Fruit fly (Drosophila melanogaster) whole organism, embryonic: ENCODE data around the gene HtrA2.

ENCODE experiments used
- Adf1 ChIP-seq: fragments of 200-800 bp; sonication (Bioruptor generic); IDR thresholded peaks from 2 replicates; pipeline ENCODE4 v1.3.6; 2022; ENCODE audit warnings: missing biosample characterization, missing genetic modification characterization
- Bgb ChIP-seq: fragments of 200-800 bp; sonication (Bioruptor generic); IDR thresholded peaks from 2 replicates; pipeline ENCODE4 v1.3.6; 2022; ENCODE audit warnings: missing biosample characterization, missing genetic modification characterization; ENCODE audit not compliant: partially characterized antibody
- CG12071 ChIP-seq: fragments of 200-800 bp; sonication (Bioruptor generic); optimal IDR thresholded peaks from 3 replicates; lab custom pipeline; 2018; ENCODE audit warnings: missing biosample characterization, mild to moderate bottlenecking, missing genetic modification characterization
- CG12744 ChIP-seq: fragments of 200-800 bp; sonication (Bioruptor generic); optimal IDR thresholded peaks from 2 replicates; lab custom pipeline; 2016; ENCODE audit warnings: missing biosample characterization, missing genetic modification characterization
- CG13624 ChIP-seq: fragments of 200-800 bp; sonication (Bioruptor generic); optimal IDR thresholded peaks from 2 replicates; lab custom pipeline; 2016; ENCODE audit warnings: missing biosample characterization, missing genetic modification characterization
- CG14441 ChIP-seq: fragments of 200-800 bp; sonication (Bioruptor generic); IDR thresholded peaks from 2 replicates; pipeline ENCODE4 v1.3.6; 2022; ENCODE audit warnings: missing biosample characterization, missing genetic modification characterization
- CG15073 ChIP-seq: fragments of 200-800 bp; sonication (Bioruptor generic); optimal IDR thresholded peaks from 2 replicates; lab custom pipeline; 2016; ENCODE audit warnings: missing biosample characterization, missing genetic modification characterization
- CG15514 ChIP-seq: fragments of 200-800 bp; sonication (Bioruptor generic); optimal IDR thresholded peaks from 3 replicates; lab custom pipeline; 2017; ENCODE audit warnings: missing biosample characterization, missing genetic modification characterization, mild to moderate bottlenecking, moderate library complexity, missing genetic modification reagents
- CG17829 ChIP-seq: fragments of 200-800 bp; optimal IDR thresholded peaks from 2 replicates; lab custom pipeline; 2019; ENCODE audit warnings: missing biosample characterization, mild to moderate bottlenecking, missing genetic modification characterization, moderate library complexity
- CG2199 ChIP-seq: fragments of 200-800 bp; sonication (Bioruptor generic); IDR thresholded peaks from 3 replicates; pipeline ENCODE4 v1.3.6; 2022; ENCODE audit warnings: missing biosample characterization, missing genetic modification characterization
- CG34224 ChIP-seq: fragments of 200-800 bp; sonication (Bioruptor generic); IDR thresholded peaks from 3 replicates; pipeline ENCODE4 v1.3.6; 2022; ENCODE audit warnings: missing biosample characterization, missing genetic modification characterization; ENCODE audit not compliant: partially characterized antibody
- CG34422 ChIP-seq: fragments of 200-800 bp; sonication (Bioruptor generic); IDR thresholded peaks from 3 replicates; pipeline ENCODE4 v1.3.6; 2022; ENCODE audit warnings: missing biosample characterization, missing genetic modification characterization
- CG42726 ChIP-seq: fragments of 200-800 bp; sonication (Bioruptor generic); IDR thresholded peaks from 2 replicates; pipeline ENCODE4 v1.3.6; 2022; ENCODE audit warnings: missing biosample characterization, missing genetic modification characterization; ENCODE audit not compliant: partially characterized antibody
- CG6683 ChIP-seq: fragments of 200-800 bp; sonication (Bioruptor generic); optimal IDR thresholded peaks from 2 replicates; lab custom pipeline; 2017; ENCODE audit warnings: missing biosample characterization, mild to moderate bottlenecking, missing genetic modification characterization, missing genetic modification reagents
- CG9817 ChIP-seq: fragments of 200-800 bp; sonication (Bioruptor generic); optimal IDR thresholded peaks from 2 replicates; lab custom pipeline; 2018; ENCODE audit warnings: missing biosample characterization, mild to moderate bottlenecking, missing genetic modification characterization, moderate library complexity
- D ChIP-seq, 2 experiments: fragments of 200-800 bp in 1 of 2; fragments of >200 bp in 1 of 2; sonication (Bioruptor generic) in 1 of 2; optimal IDR thresholded peaks; 2 replicates in 1 of 2; 3 replicates in 1 of 2; lab custom pipeline; 2017; ENCODE audit warnings: mild to moderate bottlenecking in 1 of 2, missing biosample characterization in 1 of 2, missing genetic modification characterization in 1 of 2, missing genetic modification reagents in 1 of 2
- Dbx ChIP-seq: fragments of 200-800 bp; sonication (Bioruptor generic); IDR thresholded peaks from 3 replicates; pipeline ENCODE4 v1.3.6; 2022; ENCODE audit warnings: missing biosample characterization, missing genetic modification characterization
- Drgx ChIP-seq: fragments of 200-800 bp; sonication (Bioruptor generic); IDR thresholded peaks from 2 replicates; pipeline ENCODE4 v1.3.6; 2022; ENCODE audit warnings: missing biosample characterization, missing genetic modification characterization
- E2f1 ChIP-seq: fragments of 200-800 bp; sonication (Bioruptor generic); IDR thresholded peaks from 2 replicates; pipeline ENCODE4 v1.3.6; 2022; ENCODE audit warnings: missing biosample characterization, missing genetic modification characterization
- Gug ChIP-seq: fragments of 200-800 bp; sonication (Bioruptor generic); IDR thresholded peaks from 4 replicates; pipeline ENCODE4 v1.3.6; 2022; ENCODE audit warnings: missing biosample characterization, missing genetic modification characterization
- HLHmδ ChIP-seq: fragments of 200-800 bp; sonication (Bioruptor generic); optimal IDR thresholded peaks from 2 replicates; lab custom pipeline; 2018; ENCODE audit warnings: missing biosample characterization, mild to moderate bottlenecking, missing genetic modification characterization, moderate library complexity
- Hey ChIP-seq: fragments of 200-800 bp; sonication (Bioruptor generic); optimal IDR thresholded peaks from 3 replicates; lab custom pipeline; 2018; ENCODE audit warnings: missing biosample characterization, mild to moderate bottlenecking, missing genetic modification characterization
- Jarid2 ChIP-seq: fragments of 200-800 bp; sonication (Bioruptor generic); optimal IDR thresholded peaks from 3 replicates; lab custom pipeline; 2017; ENCODE audit warnings: mild to moderate bottlenecking, missing biosample characterization, missing genetic modification reagents, missing genetic modification characterization
- NK7.1 ChIP-seq: fragments of 200-800 bp; sonication (Bioruptor generic); optimal IDR thresholded peaks from 3 replicates; lab custom pipeline; 2016; ENCODE audit warnings: missing biosample characterization, missing genetic modification characterization
- Nf-YA ChIP-seq: fragments of 200-800 bp; sonication (Bioruptor generic); IDR thresholded peaks from 2 replicates; pipeline ENCODE4 v1.3.6; 2022; ENCODE audit warnings: missing biosample characterization, missing genetic modification characterization
- NfI ChIP-seq: fragments of 200-800 bp; sonication (Bioruptor generic); optimal IDR thresholded peaks from 3 replicates; lab custom pipeline; 2018; ENCODE audit warnings: missing biosample characterization, mild to moderate bottlenecking, missing genetic modification characterization, moderate library complexity
- Ravus ChIP-seq: fragments of 200-800 bp; sonication (Bioruptor generic); IDR thresholded peaks from 2 replicates; pipeline ENCODE4 v1.3.6; 2022; ENCODE audit warnings: missing biosample characterization, missing genetic modification characterization
- Rfx ChIP-seq: fragments of 200-800 bp; sonication (Bioruptor generic); IDR thresholded peaks from 2 replicates; pipeline ENCODE4 v1.3.6; 2022; ENCODE audit warnings: missing biosample characterization, missing genetic modification characterization
- Scr ChIP-seq: fragments of 200-800 bp; sonication (Bioruptor generic); IDR thresholded peaks from 2 replicates; pipeline ENCODE4 v1.3.6; 2022; ENCODE audit warnings: missing biosample characterization, missing genetic modification characterization; ENCODE audit not compliant: partially characterized antibody
- Trl ChIP-seq, 3 experiments: fragments of >200 bp in 2 of 3; fragments of 200-800 bp in 1 of 3; sonication (Bioruptor generic) in 1 of 3; optimal IDR thresholded peaks; 2 replicates in 1 of 3; 3 replicates in 2 of 3; lab custom pipeline; 2016 to 2017; ENCODE audit warnings: missing biosample characterization in 1 of 3, missing genetic modification characterization in 1 of 3
- bbx ChIP-seq: fragments of 200-800 bp; sonication (Bioruptor generic); IDR thresholded peaks from 2 replicates; pipeline ENCODE4 v1.3.6; 2022; ENCODE audit warnings: missing biosample characterization, missing genetic modification characterization; ENCODE audit not compliant: partially characterized antibody
- crp ChIP-seq, 2 experiments: fragments of 200-800 bp; sonication (Bioruptor generic); optimal IDR thresholded peaks; 2 replicates in 1 of 2; 3 replicates in 1 of 2; lab custom pipeline; 2017; ENCODE audit warnings: missing biosample characterization in 2 of 2, missing genetic modification characterization in 2 of 2, mild to moderate bottlenecking in 1 of 2, moderate library complexity in 1 of 2
- cwo ChIP-seq: fragments of 200-800 bp; sonication (Bioruptor generic); optimal IDR thresholded peaks from 3 replicates; lab custom pipeline; 2017; ENCODE audit warnings: missing biosample characterization, missing genetic modification characterization, mild to moderate bottlenecking, moderate library complexity, missing genetic modification reagents
- grn ChIP-seq: fragments of 200-800 bp; sonication (Bioruptor generic); optimal IDR thresholded peaks from 3 replicates; lab custom pipeline; 2017; ENCODE audit warnings: missing biosample characterization, missing genetic modification characterization
- hb ChIP-seq: fragments of 200-800 bp; sonication (Bioruptor generic); IDR thresholded peaks from 3 replicates; pipeline ENCODE4 v1.3.6; 2022; ENCODE audit warnings: missing biosample characterization, missing genetic modification characterization; ENCODE audit not compliant: partially characterized antibody
- ken ChIP-seq: fragments of 200-800 bp; sonication (Bioruptor generic); IDR thresholded peaks from 3 replicates; pipeline ENCODE4 v1.3.6; 2022; ENCODE audit warnings: missing biosample characterization, missing genetic modification characterization
- pzg ChIP-seq: fragments of 200-800 bp; sonication (Bioruptor generic); optimal IDR thresholded peaks from 3 replicates; lab custom pipeline; 2018; ENCODE audit warnings: missing biosample characterization, mild to moderate bottlenecking, missing genetic modification characterization, moderate library complexity
- ranshi ChIP-seq: fragments of 200-800 bp; sonication (Bioruptor generic); IDR thresholded peaks from 2 replicates; pipeline ENCODE4 v1.3.6; 2022; ENCODE audit warnings: missing biosample characterization, missing genetic modification characterization
- rib ChIP-seq: fragments of 200-800 bp; sonication (Bioruptor generic); IDR thresholded peaks from 2 replicates; pipeline ENCODE4 v1.3.6; 2022; ENCODE audit warnings: missing biosample characterization, missing genetic modification characterization
- row ChIP-seq: fragments of 200-800 bp; sonication (Bioruptor generic); IDR thresholded peaks from 3 replicates; pipeline ENCODE4 v1.3.6; 2022; ENCODE audit warnings: missing biosample characterization, missing genetic modification characterization
- sug ChIP-seq: fragments of 200-800 bp; optimal IDR thresholded peaks from 2 replicates; lab custom pipeline; 2019; ENCODE audit warnings: missing biosample characterization, mild to moderate bottlenecking, missing genetic modification characterization, moderate library complexity
- tna ChIP-seq: fragments of 200-800 bp; sonication (Bioruptor generic); IDR thresholded peaks from 2 replicates; pipeline ENCODE4 v1.3.6; 2022; ENCODE audit warnings: missing biosample characterization, missing genetic modification characterization; ENCODE audit not compliant: partially characterized antibody
- wdn ChIP-seq: fragments of 200-800 bp; sonication (Bioruptor generic); IDR thresholded peaks from 2 replicates; pipeline ENCODE4 v1.3.6; 2022; ENCODE audit warnings: missing biosample characterization, missing genetic modification characterization
- yki ChIP-seq: fragments of >200 bp; optimal IDR thresholded peaks from 3 replicates; lab custom pipeline; 2018

Gene HtrA2

DNA sequence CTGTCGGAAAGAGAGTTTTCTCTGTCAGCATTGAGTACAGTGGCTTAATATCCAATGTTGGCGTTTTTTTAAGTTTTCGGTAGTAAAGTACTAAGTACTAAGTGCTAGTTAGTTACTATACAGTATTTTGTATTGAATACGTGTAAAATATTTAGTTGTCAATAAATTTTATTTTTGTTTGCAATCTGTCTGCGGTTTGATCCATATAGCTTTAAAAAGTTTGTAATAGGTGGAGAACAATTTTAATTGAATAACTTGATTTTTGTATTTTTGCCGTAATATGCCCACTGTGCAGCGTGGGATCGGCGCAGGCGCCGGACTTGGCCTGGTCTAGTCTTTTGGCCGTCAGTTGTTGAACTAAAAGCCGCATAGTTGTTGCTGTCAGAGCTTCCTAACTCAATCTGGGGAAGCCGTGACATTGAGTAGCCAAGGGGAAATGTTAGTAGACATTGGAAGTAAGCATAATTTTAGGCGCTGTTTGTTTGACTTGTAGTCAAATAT, 46.9 kb upstream of the HtrA2 start (continued):
- TF ChIP-seq Bgb (peak; percentile 9; the same call in 1 of the 2 replicates), CG6683 (GFP tag; lab: Kevin White, UChicago) (peak; percentile 92), grn (GFP tag; lab: Kevin White, UChicago) (peak; percentile 38), row (GFP tag; lab: Robert Waterston, UW) (peak; percentile 90), D (optimal IDR thresholded peaks at IDR 0.05; lab: Kevin White, UChicago) (no peak), D (GFP tag; optimal IDR thresholded peaks at IDR 0.05; lab: Kevin White, UChicago) (peak; percentile 89), NK7.1 (peak; percentile 88), CG9817 (tag; lab: Kevin White, UChicago) (peak; percentile 90), CG12744 (peak; percentile 88)

DNA sequence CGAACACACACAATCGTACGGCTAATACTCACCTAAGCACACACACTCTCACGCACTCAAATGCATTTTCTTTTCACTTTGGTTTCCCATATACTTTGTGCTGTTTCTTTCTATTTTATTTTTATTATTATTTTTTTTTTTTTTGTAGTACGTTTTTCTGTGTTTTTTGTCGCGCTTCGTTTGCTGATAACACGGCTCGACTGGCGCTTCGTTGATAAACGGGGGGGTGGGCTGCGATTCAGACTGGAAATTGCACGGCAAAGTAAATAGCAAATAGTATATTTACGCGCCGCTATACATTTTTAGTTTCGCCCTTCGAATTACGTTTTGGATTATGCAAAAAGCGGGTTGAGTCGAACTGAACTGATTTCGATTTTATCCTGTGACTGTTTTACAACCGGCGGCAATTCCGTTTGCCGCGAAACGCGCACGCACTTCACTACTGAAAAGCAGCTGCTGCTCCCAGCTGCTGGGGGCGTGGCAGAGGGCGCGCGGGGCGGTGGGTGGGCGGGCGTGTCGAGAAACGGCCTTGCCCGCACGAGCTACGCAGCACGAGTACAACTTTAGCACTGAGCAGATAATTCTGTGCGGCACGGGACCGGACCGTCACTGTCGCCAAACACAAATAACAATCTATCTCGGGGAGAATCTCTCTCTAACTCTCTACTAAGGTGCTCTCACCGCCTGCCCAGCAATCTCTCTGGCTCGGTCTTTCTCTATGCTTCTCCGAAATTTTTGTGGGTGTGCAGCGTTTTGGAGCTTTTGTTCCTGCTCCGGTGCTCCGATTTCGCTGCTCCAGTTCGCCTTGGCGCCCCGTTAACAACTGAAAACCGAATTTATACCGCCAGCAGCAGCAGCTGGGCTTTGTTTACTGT, 46.2 kb upstream of the HtrA2 start, which contains the start of gene Pde6:
Gene Pde6, minus strand, starts transcription at position 825 of the 875 bp plus-strand sequence.
- peak; percentile 21; the same call in 1 of the 3 replicates for TF ChIP-seq CG34422
- peak; percentile 46; the same call in 1 of the 2 replicates for TF ChIP-seq E2f1
- TF ChIP-seq cwo (GFP tag; lab: Kevin White, UChicago) = peak; percentile 99
- TF ChIP-seq ken (GFP tag; lab: Robert Waterston, UW) = no peak
- 0 out of 2 replicates have a peak, but pooled peaks have one; percentile 30 for TF ChIP-seq tna (GFP tag; lab: Robert Waterston, UW)
- peak; percentile 20; the same call in 1 of the 3 replicates for TF ChIP-seq CG34224 (GFP tag; lab: Robert Waterston, UW)
- TF ChIP-seq Gug = peak; percentile 19; the same call in 1 of the 4 replicates
- peak; percentile 66; the same call in 1 of the 2 replicates for TF ChIP-seq Bgb
- TF ChIP-seq Trl (optimal IDR thresholded peaks at IDR 0.05; lab: Kevin White, UChicago) = peak; percentile 79 to 93
- no peak for TF ChIP-seq Trl (GFP tag; optimal IDR thresholded peaks at IDR 0.05; lab: Kevin White, UChicago)
- 0 out of 2 replicates have a peak, but pooled peaks have one; percentile 30 for TF ChIP-seq wdn (GFP tag; lab: Robert Waterston, UW)
- TF ChIP-seq NfI (GFP tag; lab: Kevin White, UChicago) = no peak
- peak; percentile 1 for TF ChIP-seq Hey (tag; lab: Kevin White, UChicago)
- peak; percentile 16 for TF ChIP-seq yki (lab: Kevin White, UChicago)
- peak; percentile 24; the same call in 1 of the 2 replicates for TF ChIP-seq ranshi (GFP tag; lab: Robert Waterston, UW)
- TF ChIP-seq CG17829 = no peak
- no peak for TF ChIP-seq CG15514 (GFP tag; lab: Kevin White, UChicago)
- 0 out of 3 replicates have a peak, but pooled peaks have one; percentile 9 for TF ChIP-seq hb (GFP tag; lab: Robert Waterston, UW)
- TF ChIP-seq Scr = 0 out of 2 replicates have a peak, but pooled peaks have one; percentile 20
- peak; percentile 16; the same call in 1 of the 2 replicates for TF ChIP-seq Adf1 (GFP tag; lab: Robert Waterston, UW)
- TF ChIP-seq Nf-YA (GFP tag; lab: Robert Waterston, UW) = peak; percentile 57
- peak; percentile 43; the same call in 1 of the 3 replicates for TF ChIP-seq CG2199
- TF ChIP-seq bbx = peak; percentile 27; the same call in 1 of the 2 replicates
- peak; percentile 70; the same call in 1 of the 2 replicates for TF ChIP-seq rib (GFP tag; lab: Robert Waterston, UW)
- peak; percentile 85 for TF ChIP-seq sug (tag; lab: Kevin White, UChicago)
- TF ChIP-seq crp (GFP tag; optimal IDR thresholded peaks at IDR 0.05; lab: Kevin White, UChicago) = peak in 1 of 2 experiments; percentile 26
- peak; percentile 33 for TF ChIP-seq HLHmδ (GFP tag; lab: Kevin White, UChicago)
- 0 out of 2 replicates have a peak, but pooled peaks have one; percentile 16 for TF ChIP-seq CG14441 (GFP tag; lab: Robert Waterston, UW)
- no peak for TF ChIP-seq pzg (GFP tag; lab: Kevin White, UChicago)
- peak; percentile 80 for TF ChIP-seq Drgx (GFP tag; lab: Robert Waterston, UW)
- peak; percentile 32 for TF ChIP-seq CG15073 (GFP tag; lab: Kevin White, UChicago)
- TF ChIP-seq Jarid2 = peak; percentile 82
- 0 out of 3 replicates have a peak, but pooled peaks have one; percentile 8 for TF ChIP-seq Dbx (GFP tag; lab: Robert Waterston, UW)
- TF ChIP-seq Ravus (GFP tag; lab: Robert Waterston, UW) = peak; percentile 54
- no peak for TF ChIP-seq CG13624
- TF ChIP-seq CG12071 (GFP tag; lab: Kevin White, UChicago) = peak; percentile 3
- TF ChIP-seq CG42726 (GFP tag; lab: Robert Waterston, UW) = peak; percentile 59
- TF ChIP-seq Rfx (GFP tag; lab: Robert Waterston, UW) = 0 out of 2 replicates have a peak, but pooled peaks have one; percentile 19
